Worm (Caenorhabditis elegans): ENCODE results near the gene C29A12.22.

DNA sequence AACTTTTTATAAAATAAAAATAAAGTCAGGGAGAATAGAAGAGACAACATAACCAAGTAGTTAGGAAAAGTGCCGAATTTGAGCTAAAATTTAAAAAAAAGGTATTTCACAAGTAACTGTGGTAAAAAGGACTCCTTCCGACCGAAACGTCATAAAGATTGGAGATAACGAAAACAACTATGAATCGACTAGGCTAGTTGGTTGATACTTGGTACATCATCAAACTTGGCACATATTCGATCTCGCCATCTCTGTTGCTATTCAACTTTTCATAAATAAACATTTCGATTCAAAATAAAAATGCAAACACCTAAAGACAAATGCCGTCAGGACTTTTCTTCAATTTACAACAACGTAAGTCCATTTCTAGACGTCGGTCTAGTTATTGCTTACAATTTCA, at the start of gene C29A12.22:
- TF ChIP-seq ama-1 (optimal IDR thresholded peaks at IDR 0.05) (no peak), nhr-76 (tag; optimal IDR thresholded peaks at IDR 0.05) (no peak), elt-3 (tag; optimal IDR thresholded peaks at IDR 0.05) (no peak), aly-2 (tag; optimal IDR thresholded peaks at IDR 0.05) (no peak), lin-39 (tag; optimal IDR thresholded peaks at IDR 0.05) (no peak)

Data from whole organism, L3 larva.